Fruit fly (Drosophila melanogaster) whole organism, embryonic: ENCODE measurements around the gene CG34309.
A peak's percentile ranks its signal among the peaks of the same experiment; 100 is the strongest.

ENCODE experiments used
- Ada2b ChIP-seq: fragments of 200-800 bp; sonication (Bioruptor generic); IDR thresholded peaks from 2 replicates; pipeline ENCODE4 v1.3.6; 2022; ENCODE audit warnings: missing biosample characterization, missing genetic modification characterization
- Aef1 ChIP-seq: fragments of 200-800 bp; sonication (Bioruptor generic); IDR thresholded peaks from 3 replicates; pipeline ENCODE4 v1.3.6; 2022; ENCODE audit warnings: missing biosample characterization, missing genetic modification characterization
- CG10366 ChIP-seq: fragments of 200-800 bp; sonication (Bioruptor generic); IDR thresholded peaks from 2 replicates; pipeline ENCODE4 v1.3.6; 2022; ENCODE audit warnings: missing biosample characterization, missing genetic modification characterization
- CG10431 ChIP-seq: fragments of 200-800 bp; sonication (Bioruptor generic); optimal IDR thresholded peaks from 3 replicates; lab custom pipeline; 2018; ENCODE audit warnings: missing biosample characterization, mild to moderate bottlenecking, missing genetic modification characterization
- CG10979 ChIP-seq: fragments of 200-800 bp; sonication (Bioruptor generic); optimal IDR thresholded peaks from 2 replicates; lab custom pipeline; 2018; ENCODE audit warnings: missing biosample characterization, mild to moderate bottlenecking, missing genetic modification characterization, moderate library complexity
- CG11247 ChIP-seq: fragments of 200-800 bp; sonication (Bioruptor generic); IDR thresholded peaks from 2 replicates; pipeline ENCODE4 v1.3.6; 2022; ENCODE audit warnings: missing biosample characterization, missing genetic modification characterization
- CG11695 ChIP-seq: fragments of 200-800 bp; sonication (Bioruptor generic); IDR thresholded peaks from 3 replicates; pipeline ENCODE4 v1.3.6; 2022; ENCODE audit warnings: missing biosample characterization, missing genetic modification characterization
- CG13624 ChIP-seq: fragments of 200-800 bp; sonication (Bioruptor generic); optimal IDR thresholded peaks from 2 replicates; lab custom pipeline; 2016; ENCODE audit warnings: missing biosample characterization, missing genetic modification characterization
- CG14050 ChIP-seq: fragments of 200-800 bp; sonication (Bioruptor generic); IDR thresholded peaks from 3 replicates; pipeline ENCODE4 v1.3.6; 2022; ENCODE audit warnings: missing biosample characterization, missing genetic modification characterization
- CG2129 ChIP-seq: fragments of 200-800 bp; sonication (Bioruptor generic); IDR thresholded peaks from 2 replicates; pipeline ENCODE4 v1.3.6; 2022; ENCODE audit warnings: missing biosample characterization, missing genetic modification characterization; ENCODE audit not compliant: partially characterized antibody
- CG2712 ChIP-seq: fragments of 200-800 bp; optimal IDR thresholded peaks from 3 replicates; lab custom pipeline; 2019; ENCODE audit warnings: missing biosample characterization, mild to moderate bottlenecking, missing genetic modification characterization, moderate library complexity
- CG2875 ChIP-seq: fragments of 200-800 bp; sonication (Bioruptor generic); optimal IDR thresholded peaks from 2 replicates; lab custom pipeline; 2017; ENCODE audit warnings: missing biosample characterization, mild to moderate bottlenecking, missing genetic modification characterization, missing genetic modification reagents
- CG2889 ChIP-seq: fragments of 200-800 bp; sonication (Bioruptor generic); IDR thresholded peaks from 3 replicates; pipeline ENCODE4 v1.3.6; 2022; ENCODE audit warnings: missing biosample characterization, missing genetic modification characterization
- CG31441 ChIP-seq: fragments of 200-800 bp; sonication (Bioruptor generic); IDR thresholded peaks from 2 replicates; pipeline ENCODE4 v1.3.6; 2022; ENCODE audit warnings: missing biosample characterization, missing genetic modification characterization
- CG42726 ChIP-seq: fragments of 200-800 bp; sonication (Bioruptor generic); IDR thresholded peaks from 2 replicates; pipeline ENCODE4 v1.3.6; 2022; ENCODE audit warnings: missing biosample characterization, missing genetic modification characterization; ENCODE audit not compliant: partially characterized antibody
- CG7963 ChIP-seq: fragments of 200-800 bp; sonication (Bioruptor generic); IDR thresholded peaks from 3 replicates; pipeline ENCODE4 v1.3.6; 2022; ENCODE audit warnings: missing biosample characterization, missing genetic modification characterization; ENCODE audit not compliant: partially characterized antibody
- D ChIP-seq, 2 experiments: fragments of 200-800 bp in 1 of 2; fragments of >200 bp in 1 of 2; sonication (Bioruptor generic) in 1 of 2; optimal IDR thresholded peaks; 2 replicates in 1 of 2; 3 replicates in 1 of 2; lab custom pipeline; 2017; ENCODE audit warnings: mild to moderate bottlenecking in 1 of 2, missing biosample characterization in 1 of 2, missing genetic modification characterization in 1 of 2, missing genetic modification reagents in 1 of 2
- D19B ChIP-seq: fragments of 200-800 bp; sonication (Bioruptor generic); optimal IDR thresholded peaks from 2 replicates; lab custom pipeline; 2017; ENCODE audit warnings: missing biosample characterization, mild to moderate bottlenecking, missing genetic modification characterization
- Dad ChIP-seq: fragments of 200-800 bp; sonication (Bioruptor generic); optimal IDR thresholded peaks from 3 replicates; lab custom pipeline; 2016; ENCODE audit warnings: missing biosample characterization, missing genetic modification characterization
- Dbx ChIP-seq: fragments of 200-800 bp; sonication (Bioruptor generic); IDR thresholded peaks from 3 replicates; pipeline ENCODE4 v1.3.6; 2022; ENCODE audit warnings: missing biosample characterization, missing genetic modification characterization
- Doc2 ChIP-seq: fragments of 200-800 bp; sonication (Bioruptor generic); IDR thresholded peaks from 2 replicates; pipeline ENCODE4 v1.3.6; 2022; ENCODE audit warnings: missing biosample characterization, missing genetic modification characterization
- Doc3 ChIP-seq: fragments of 200-800 bp; sonication (Bioruptor generic); IDR thresholded peaks from 3 replicates; pipeline ENCODE4 v1.3.6; 2022; ENCODE audit warnings: missing biosample characterization, missing genetic modification characterization; ENCODE audit not compliant: partially characterized antibody
- Dp ChIP-seq: fragments of 200-800 bp; sonication (Bioruptor generic); optimal IDR thresholded peaks from 2 replicates; lab custom pipeline; 2018; ENCODE audit warnings: missing biosample characterization, mild to moderate bottlenecking, missing genetic modification characterization, moderate library complexity
- Gug ChIP-seq: fragments of 200-800 bp; sonication (Bioruptor generic); IDR thresholded peaks from 4 replicates; pipeline ENCODE4 v1.3.6; 2022; ENCODE audit warnings: missing biosample characterization, missing genetic modification characterization
- HHEX ChIP-seq: fragments of 200-800 bp; sonication (Bioruptor generic); optimal IDR thresholded peaks from 3 replicates; lab custom pipeline; 2017; ENCODE audit warnings: missing biosample characterization, mild to moderate bottlenecking, missing genetic modification characterization, missing genetic modification reagents
- Hr3 ChIP-seq: fragments of 200-800 bp; sonication (Bioruptor generic); optimal IDR thresholded peaks from 3 replicates; lab custom pipeline; 2016; ENCODE audit warnings: missing biosample characterization, missing genetic modification characterization
- MESR4 ChIP-seq: fragments of 200-800 bp; sonication (Bioruptor generic); optimal IDR thresholded peaks from 2 replicates; lab custom pipeline; 2018; ENCODE audit warnings: missing biosample characterization, mild to moderate bottlenecking, missing genetic modification characterization, moderate library complexity
- Med ChIP-seq: fragments of 200-800 bp; sonication (Bioruptor generic); peaks from one replicate; lab custom pipeline; 2016; ENCODE audit warnings: missing biosample characterization, missing genetic modification characterization, mild to moderate bottlenecking, inconsistent platforms, moderate library complexity
- NC2α ChIP-seq: fragments of 200-800 bp; sonication (Bioruptor generic); optimal IDR thresholded peaks from 2 replicates; lab custom pipeline; 2016; ENCODE audit warnings: missing biosample characterization, missing genetic modification characterization
- Neu2 ChIP-seq: fragments of 200-800 bp; sonication (Bioruptor generic); optimal IDR thresholded peaks from 3 replicates; lab custom pipeline; 2016; ENCODE audit warnings: missing biosample characterization, missing genetic modification characterization, borderline replicate concordance
- NfI ChIP-seq: fragments of 200-800 bp; sonication (Bioruptor generic); optimal IDR thresholded peaks from 3 replicates; lab custom pipeline; 2018; ENCODE audit warnings: missing biosample characterization, mild to moderate bottlenecking, missing genetic modification characterization, moderate library complexity
- Spps ChIP-seq: fragments of 200-800 bp; sonication (Bioruptor generic); optimal IDR thresholded peaks from 2 replicates; lab custom pipeline; 2018; ENCODE audit warnings: missing biosample characterization, mild to moderate bottlenecking, missing genetic modification characterization
- Stat92E ChIP-seq, 3 experiments: fragments of >200 bp in 2 of 3; fragments of 200-800 bp in 1 of 3; sonication (Bioruptor generic) in 1 of 3; optimal IDR thresholded peaks; 2 replicates each; lab custom pipeline; 2017 to 2019; ENCODE audit warnings: missing biosample characterization in 3 of 3, missing genetic modification characterization in 3 of 3, mild to moderate bottlenecking in 1 of 3, moderate library complexity in 1 of 3
- Tbp ChIP-seq: fragments of >200 bp; optimal IDR thresholded peaks from 2 replicates; lab custom pipeline; 2018; ENCODE audit warnings: missing biosample characterization, missing genetic modification characterization
- amos ChIP-seq: fragments of 200-800 bp; sonication (Bioruptor generic); IDR thresholded peaks from 2 replicates; pipeline ENCODE4 v1.3.6; 2022; ENCODE audit warnings: missing biosample characterization, missing genetic modification characterization; ENCODE audit not compliant: partially characterized antibody
- cad ChIP-seq: fragments of >200 bp; optimal IDR thresholded peaks from 2 replicates; lab custom pipeline; 2017; ENCODE audit warnings: missing biosample characterization, missing genetic modification characterization
- cas ChIP-seq: fragments of 200-800 bp; sonication (Bioruptor generic); IDR thresholded peaks from 2 replicates; pipeline ENCODE4 v1.3.6; 2022; ENCODE audit warnings: missing biosample characterization, missing genetic modification characterization
- cato ChIP-seq: fragments of 200-800 bp; sonication (Bioruptor generic); optimal IDR thresholded peaks from 2 replicates; lab custom pipeline; 2016; ENCODE audit warnings: missing biosample characterization, missing genetic modification characterization, borderline replicate concordance
- chn ChIP-seq: fragments of 200-800 bp; sonication (Bioruptor generic); optimal IDR thresholded peaks from 2 replicates; lab custom pipeline; 2016; ENCODE audit warnings: missing biosample characterization, missing genetic modification characterization
- dati ChIP-seq: fragments of 200-800 bp; sonication (Bioruptor generic); IDR thresholded peaks from 2 replicates; pipeline ENCODE4 v1.3.6; 2022; ENCODE audit warnings: missing biosample characterization, missing genetic modification characterization
- dm ChIP-seq: fragments of 200-800 bp; sonication (Bioruptor generic); optimal IDR thresholded peaks from 3 replicates; lab custom pipeline; 2016; ENCODE audit warnings: missing biosample characterization, missing genetic modification characterization
- gro ChIP-seq: fragments of 200-800 bp; sonication (Bioruptor generic); optimal IDR thresholded peaks from 2 replicates; lab custom pipeline; 2016; ENCODE audit warnings: missing biosample characterization, missing genetic modification characterization
- jumu ChIP-seq: fragments of 200-800 bp; sonication (Bioruptor generic); optimal IDR thresholded peaks from 3 replicates; lab custom pipeline; 2016; ENCODE audit warnings: missing biosample characterization, missing genetic modification characterization
- knrl ChIP-seq: fragments of 200-800 bp; sonication (Bioruptor generic); IDR thresholded peaks from 3 replicates; pipeline ENCODE4 v1.3.6; 2022; ENCODE audit warnings: missing biosample characterization, missing genetic modification characterization; ENCODE audit not compliant: partially characterized antibody
- lola ChIP-seq, 3 experiments: fragments of >200 bp in 2 of 3; fragments of 200-800 bp in 1 of 3; sonication (Bioruptor generic) in 1 of 3; optimal IDR thresholded peaks; 2 replicates each; lab custom pipeline; 2017 to 2019; ENCODE audit warnings: missing biosample characterization in 3 of 3, missing genetic modification characterization in 3 of 3, mild to moderate bottlenecking in 1 of 3, moderate library complexity in 1 of 3
- nmo ChIP-seq: fragments of 200-800 bp; sonication (Bioruptor generic); optimal IDR thresholded peaks from 2 replicates; lab custom pipeline; 2018; ENCODE audit warnings: missing biosample characterization, mild to moderate bottlenecking, missing genetic modification characterization, moderate library complexity
- wdn ChIP-seq: fragments of 200-800 bp; sonication (Bioruptor generic); IDR thresholded peaks from 2 replicates; pipeline ENCODE4 v1.3.6; 2022; ENCODE audit warnings: missing biosample characterization, missing genetic modification characterization

Gene CG34309

DNA sequence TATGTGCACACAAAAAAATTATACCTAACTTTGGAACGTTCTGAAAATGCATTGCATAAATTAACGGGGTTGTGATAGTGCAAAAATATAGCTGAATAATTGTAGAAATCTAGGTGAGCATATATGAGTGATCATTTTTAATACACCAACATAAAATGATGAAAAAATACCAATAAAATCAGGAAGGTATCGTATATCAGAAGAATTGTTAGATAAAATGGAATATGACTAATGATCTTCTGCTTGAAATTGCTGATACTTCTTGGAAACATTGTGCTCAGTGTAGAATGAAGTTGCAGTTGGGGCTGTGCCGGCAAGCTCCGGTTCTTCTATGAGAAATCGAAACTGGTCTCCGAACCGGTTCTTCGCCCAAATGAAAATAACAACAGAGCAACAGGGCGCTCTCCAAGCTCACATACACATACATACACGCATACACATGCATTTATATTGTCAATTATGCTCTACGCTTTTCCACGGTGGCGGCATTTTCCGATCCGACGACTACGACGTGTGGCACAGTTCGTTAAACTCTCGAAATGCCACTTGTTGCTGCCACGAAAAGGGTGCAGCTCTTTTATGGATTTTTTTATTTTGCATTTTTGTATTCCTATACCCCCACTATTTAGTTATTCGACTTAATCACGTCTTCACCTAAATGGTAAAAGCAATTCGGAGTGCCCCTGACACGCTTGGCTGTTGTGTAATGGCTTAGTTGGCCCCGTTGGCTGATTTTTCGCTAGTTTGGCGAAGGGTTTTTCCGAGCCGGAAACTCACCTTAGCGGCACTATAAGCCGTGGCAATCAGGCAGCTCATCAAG lies 28.7 kb downstream of the CG34309 start (continued):
- TF ChIP-seq Doc3 (GFP tag; lab: Robert Waterston, UW) (no peak), CG11695 (GFP tag; lab: Robert Waterston, UW) (peak; percentile 91), cato (GFP tag; lab: Kevin White, UChicago) (peak; percentile 77), D19B (GFP tag; lab: Kevin White, UChicago) (peak; percentile 71), CG42726 (GFP tag; lab: Robert Waterston, UW) (no peak), cas (GFP tag; lab: Robert Waterston, UW) (0 out of 2 replicates have a peak, but pooled peaks have one; percentile 41), CG7963 (GFP tag; lab: Robert Waterston, UW) (no peak), jumu (GFP tag; lab: Kevin White, UChicago) (peak; percentile 81), amos (GFP tag; lab: Robert Waterston, UW) (no peak), Tbp (GFP tag; lab: Kevin White, UChicago) (no peak), Spps (tag; lab: Kevin White, UChicago) (peak; percentile 78), Stat92E (GFP tag; optimal IDR thresholded peaks at IDR 0.05; lab: Kevin White, UChicago) (peak in 1 of 3 experiments; percentile 45), CG2889 (GFP tag; lab: Robert Waterston, UW) (peak; percentile 40; the same call in 1 of the 3 replicates), Dp (GFP tag; lab: Kevin White, UChicago) (no peak), knrl (GFP tag; lab: Robert Waterston, UW) (no peak), D (optimal IDR thresholded peaks at IDR 0.05; lab: Kevin White, UChicago) (no peak), D (GFP tag; optimal IDR thresholded peaks at IDR 0.05; lab: Kevin White, UChicago) (peak; percentile 80), CG11247 (GFP tag; lab: Robert Waterston, UW) (peak; percentile 60), wdn (GFP tag; lab: Robert Waterston, UW) (peak; percentile 53; the same call in 1 of the 2 replicates), CG2875 (GFP tag; lab: Kevin White, UChicago) (peak; percentile 86), HHEX (GFP tag; lab: Kevin White, UChicago) (peak; percentile 84), CG10366 (GFP tag; lab: Robert Waterston, UW) (peak; percentile 78), dm (GFP tag; lab: Kevin White, UChicago) (peak; percentile 71), Hr3 (GFP tag; lab: Kevin White, UChicago) (peak; percentile 88), Gug (peak; percentile 61; the same call in 3 of the 4 replicates), Dad (peak; percentile 84), CG10979 (tag; lab: Kevin White, UChicago) (peak; percentile 93), Med (GFP tag; lab: Kevin White, UChicago) (peak; percentile 98), Doc2 (no peak), Dbx (GFP tag; lab: Robert Waterston, UW) (peak; percentile 42; the same call in 1 of the 3 replicates), CG31441 (GFP tag; lab: Robert Waterston, UW) (peak; percentile 90), Ada2b (GFP tag; lab: Robert Waterston, UW) (peak; percentile 75), chn (GFP tag; lab: Kevin White, UChicago) (peak; percentile 91), Aef1 (GFP tag; lab: Robert Waterston, UW) (peak; percentile 66; the same call in 2 of the 3 replicates), CG2712 (tag; lab: Kevin White, UChicago) (peak; percentile 95), lola (GFP tag; optimal IDR thresholded peaks at IDR 0.05; lab: Kevin White, UChicago) (peak in 1 of 3 experiments; percentile 94), CG13624 (peak; percentile 88), NfI (peak; percentile 90), CG2129 (GFP tag; lab: Robert Waterston, UW) (no peak), cad (GFP tag; lab: Kevin White, UChicago) (no peak), dati (0 out of 2 replicates have a peak, but pooled peaks have one; percentile 23), NC2α (GFP tag; lab: Kevin White, UChicago) (peak; percentile 80), MESR4 (GFP tag; lab: Kevin White, UChicago) (peak; percentile 6), CG14050 (GFP tag; lab: Robert Waterston, UW) (peak; percentile 75), CG10431 (GFP tag; lab: Kevin White, UChicago) (peak; percentile 76), nmo (GFP tag; lab: Kevin White, UChicago) (peak; percentile 94), gro (peak; percentile 55), Neu2 (GFP tag; lab: Kevin White, UChicago) (peak; percentile 9)
